Worm (Caenorhabditis elegans) whole organism, late embryonic: ENCODE results near the gene srg-30.

ENCODE experiments used
- C08G9.2 ChIP-seq: sonication (generic microtip); optimal IDR thresholded peaks from 2 replicates; lab custom pipeline; 2016; ENCODE audit warnings: mild to moderate bottlenecking, missing genetic modification characterization, moderate library complexity, missing compliant biosample characterization
- C38D4.7 ChIP-seq: fragments of 200-800 bp; sonication (Bioruptor generic); optimal IDR thresholded peaks from 2 replicates; lab custom pipeline; 2018; ENCODE audit warnings: mild to moderate bottlenecking, missing genetic modification characterization, moderate library complexity, missing compliant biosample characterization
- F13H6.1 ChIP-seq: sonication (generic microtip); optimal IDR thresholded peaks from 2 replicates; lab custom pipeline; 2016; ENCODE audit warnings: missing genetic modification characterization, missing compliant biosample characterization
- K02D7.2 ChIP-seq: sonication (generic microtip); optimal IDR thresholded peaks from 2 replicates; lab custom pipeline; 2017; ENCODE audit warnings: mild to moderate bottlenecking, missing genetic modification characterization, missing compliant biosample characterization
- Y22D7AL.16 ChIP-seq: sonication (generic microtip); optimal IDR thresholded peaks from 2 replicates; lab custom pipeline; 2016; ENCODE audit warnings: missing genetic modification characterization, missing compliant biosample characterization
- ahr-1 ChIP-seq: sonication (generic microtip); optimal IDR thresholded peaks from 2 replicates; lab custom pipeline; 2016; ENCODE audit warnings: missing genetic modification characterization, missing compliant biosample characterization
- ceh-14 ChIP-seq: sonication (generic microtip); optimal IDR thresholded peaks from 2 replicates; lab custom pipeline; 2016; ENCODE audit warnings: missing genotype, missing genetic modification characterization, missing compliant biosample characterization
- ceh-18 ChIP-seq: sonication (generic microtip); optimal IDR thresholded peaks from 2 replicates; lab custom pipeline; 2016; ENCODE audit warnings: missing genetic modification characterization, missing compliant biosample characterization
- ceh-19 ChIP-seq: fragments of 200-800 bp; sonication (Bioruptor generic); optimal IDR thresholded peaks from 2 replicates; lab custom pipeline; 2018; ENCODE audit warnings: mild to moderate bottlenecking, missing genetic modification characterization, missing compliant biosample characterization
- ceh-2 ChIP-seq: sonication (generic microtip); optimal IDR thresholded peaks from 2 replicates; lab custom pipeline; 2016; ENCODE audit warnings: missing genotype, missing genetic modification characterization, missing compliant biosample characterization
- ceh-24 ChIP-seq: sonication (generic microtip); optimal IDR thresholded peaks from 2 replicates; lab custom pipeline; 2016; ENCODE audit warnings: mild to moderate bottlenecking, missing genetic modification characterization, missing compliant biosample characterization
- ceh-30 ChIP-seq: fragments of 150-350 bp; optimal IDR thresholded peaks from 2 replicates; lab custom pipeline; 2014; ENCODE audit warnings: missing biosample characterization, missing genetic modification characterization
- ceh-31 ChIP-seq: sonication (generic microtip); optimal IDR thresholded peaks from 2 replicates; lab custom pipeline; 2016; ENCODE audit warnings: missing genetic modification characterization, missing compliant biosample characterization
- ceh-34 ChIP-seq: sonication (generic microtip); optimal IDR thresholded peaks from 2 replicates; lab custom pipeline; 2016; ENCODE audit warnings: mild to moderate bottlenecking, missing genetic modification characterization, missing compliant biosample characterization
- ceh-45 ChIP-seq: fragments of 200-800 bp; sonication (Bioruptor generic); IDR thresholded peaks from 2 replicates; pipeline ENCODE4 v1.3.6; 2022; ENCODE audit warnings: missing genetic modification reagents, missing genetic modification characterization, missing compliant biosample characterization
- ceh-48 ChIP-seq: sonication (generic microtip); optimal IDR thresholded peaks from 2 replicates; lab custom pipeline; 2016; ENCODE audit warnings: missing genetic modification characterization, inconsistent platforms, missing compliant biosample characterization
- ceh-6 ChIP-seq: fragments of 200-800 bp; sonication (Bioruptor generic); optimal IDR thresholded peaks from 2 replicates; lab custom pipeline; 2018; ENCODE audit warnings: mild to moderate bottlenecking, missing genetic modification characterization, missing compliant biosample characterization
- che-1 ChIP-seq: sonication (generic microtip); optimal IDR thresholded peaks from 2 replicates; lab custom pipeline; 2016; ENCODE audit warnings: mild to moderate bottlenecking, missing genetic modification characterization, missing compliant biosample characterization
- dmd-4 ChIP-seq: sonication (generic microtip); optimal IDR thresholded peaks from 2 replicates; lab custom pipeline; 2016; ENCODE audit warnings: borderline replicate concordance, missing genetic modification characterization, missing compliant biosample characterization
- elt-2 ChIP-seq: sonication (generic microtip); optimal IDR thresholded peaks from 2 replicates; lab custom pipeline; 2016; ENCODE audit warnings: missing genetic modification reagents, missing genetic modification characterization, missing compliant biosample characterization
- elt-4 ChIP-seq: sonication (generic microtip); optimal IDR thresholded peaks from 2 replicates; lab custom pipeline; 2016; ENCODE audit warnings: missing genetic modification characterization, missing compliant biosample characterization
- ets-4 ChIP-seq: sonication (generic microtip); optimal IDR thresholded peaks from 2 replicates; lab custom pipeline; 2016; ENCODE audit warnings: missing genetic modification characterization, missing compliant biosample characterization
- eyg-1 ChIP-seq: sonication (generic microtip); optimal IDR thresholded peaks from 2 replicates; lab custom pipeline; 2016; ENCODE audit warnings: missing genotype, missing genetic modification characterization, missing compliant biosample characterization
- hlh-13 ChIP-seq: fragments of 200-800 bp; sonication (Bioruptor generic); optimal IDR thresholded peaks from 2 replicates; lab custom pipeline; 2018; ENCODE audit warnings: mild to moderate bottlenecking, missing genetic modification characterization, missing compliant biosample characterization
- hlh-30 ChIP-seq: sonication (generic microtip); optimal IDR thresholded peaks from 2 replicates; lab custom pipeline; 2017; ENCODE audit warnings: antibody characterized with exemption, missing genetic modification characterization, missing compliant biosample characterization; ENCODE audit not compliant: insufficient read depth
- hlh-6 ChIP-seq: sonication (generic microtip); optimal IDR thresholded peaks from 2 replicates; lab custom pipeline; 2016; ENCODE audit warnings: missing genotype, missing genetic modification characterization, missing compliant biosample characterization
- hlh-8 ChIP-seq: sonication (generic microtip); optimal IDR thresholded peaks from 2 replicates; lab custom pipeline; 2016; ENCODE audit warnings: missing genotype, missing genetic modification characterization, missing compliant biosample characterization
- lim-6 ChIP-seq: sonication (generic microtip); optimal IDR thresholded peaks from 2 replicates; lab custom pipeline; 2016; ENCODE audit warnings: missing genetic modification characterization, missing compliant biosample characterization
- madf-2 ChIP-seq: sonication (generic microtip); optimal IDR thresholded peaks from 2 replicates; lab custom pipeline; 2017; ENCODE audit warnings: missing genetic modification characterization, missing compliant biosample characterization
- mec-3 ChIP-seq: sonication (generic microtip); optimal IDR thresholded peaks from 2 replicates; lab custom pipeline; 2016; ENCODE audit warnings: borderline replicate concordance, missing genetic modification characterization, missing compliant biosample characterization
- nfya-1 ChIP-seq: sonication (generic microtip); optimal IDR thresholded peaks from 2 replicates; lab custom pipeline; 2017; ENCODE audit warnings: missing genetic modification characterization, mild to moderate bottlenecking, missing compliant biosample characterization, antibody characterized with exemption, moderate library complexity
- odd-2 ChIP-seq: sonication (generic microtip); optimal IDR thresholded peaks from 2 replicates; lab custom pipeline; 2017; ENCODE audit warnings: antibody characterized with exemption, mild to moderate bottlenecking, missing genetic modification characterization, missing compliant biosample characterization
- pag-3 ChIP-seq: sonication (generic microtip); optimal IDR thresholded peaks from 2 replicates; lab custom pipeline; 2016; ENCODE audit warnings: missing compliant biosample characterization, missing genetic modification characterization, borderline replicate concordance
- pat-9 ChIP-seq: fragments of 200-800 bp; sonication (Bioruptor generic); optimal IDR thresholded peaks from 2 replicates; lab custom pipeline; 2018; ENCODE audit warnings: mild to moderate bottlenecking, missing genetic modification characterization, moderate library complexity, missing compliant biosample characterization
- pax-1 ChIP-seq: fragments of 150-350 bp; optimal IDR thresholded peaks from 2 replicates; lab custom pipeline; 2014; ENCODE audit warnings: missing biosample characterization, missing genetic modification characterization
- pha-2 ChIP-seq: sonication (generic microtip); optimal IDR thresholded peaks from 2 replicates; lab custom pipeline; 2017; ENCODE audit warnings: mild to moderate bottlenecking, missing genetic modification characterization, missing compliant biosample characterization
- pha-4 ChIP-seq: fragments of 150-350 bp; optimal IDR thresholded peaks from 2 replicates; lab custom pipeline; 2018; ENCODE audit warnings: missing biosample characterization, missing genetic modification reagents, missing genetic modification characterization
- pros-1 ChIP-seq: fragments of 150-350 bp; optimal IDR thresholded peaks from 2 replicates; lab custom pipeline; 2014; ENCODE audit warnings: missing biosample characterization, missing genetic modification reagents, missing genetic modification characterization
- ref-2 ChIP-seq: sonication (generic microtip); optimal IDR thresholded peaks from 2 replicates; lab custom pipeline; 2016; ENCODE audit warnings: missing genetic modification characterization, missing compliant biosample characterization
- rnt-1 ChIP-seq: sonication (generic microtip); optimal IDR thresholded peaks from 2 replicates; lab custom pipeline; 2016; ENCODE audit warnings: missing genetic modification characterization, missing compliant biosample characterization
- sdc-2 ChIP-seq: sonication (generic microtip); optimal IDR thresholded peaks from 2 replicates; lab custom pipeline; 2016; ENCODE audit warnings: missing genotype, missing genetic modification characterization, missing compliant biosample characterization
- sox-2 ChIP-seq: fragments of 200-800 bp; sonication (Bioruptor generic); IDR thresholded peaks from 2 replicates; pipeline ENCODE4 v1.3.6; 2022; ENCODE audit warnings: missing genetic modification reagents, missing genetic modification characterization, missing compliant biosample characterization
- sox-4 ChIP-seq: sonication (generic microtip); optimal IDR thresholded peaks from 2 replicates; lab custom pipeline; 2017; ENCODE audit warnings: mild to moderate bottlenecking, missing genetic modification characterization, inconsistent platforms, missing compliant biosample characterization
- syd-9 ChIP-seq: sonication (generic microtip); optimal IDR thresholded peaks from 2 replicates; lab custom pipeline; 2016; ENCODE audit warnings: mild to moderate bottlenecking, missing genetic modification characterization, moderate library complexity, missing compliant biosample characterization
- unc-3 ChIP-seq, 2 experiments: fragments of 200-800 bp in 1 of 2; sonication (Bioruptor generic) in 1 of 2; sonication (generic microtip) in 1 of 2; conservative IDR thresholded peaks in 1 of 2; optimal IDR thresholded peaks in 1 of 2; 2 replicates each; pipeline versions ENCODE4 v1.3.6 to Lab custom; 2016 to 2022; ENCODE audit warnings: missing compliant biosample characterization in 2 of 2, missing genetic modification characterization in 2 of 2, missing genetic modification reagents in 1 of 2
- unc-42 ChIP-seq: sonication (generic microtip); optimal IDR thresholded peaks from 2 replicates; lab custom pipeline; 2016; ENCODE audit warnings: missing genotype, missing genetic modification characterization, missing compliant biosample characterization
- unc-55 ChIP-seq: sonication (generic microtip); optimal IDR thresholded peaks from 2 replicates; lab custom pipeline; 2017; ENCODE audit warnings: missing biosample characterization, missing genetic modification reagents, missing genetic modification characterization
- zip-5 ChIP-seq: sonication (generic microtip); optimal IDR thresholded peaks from 2 replicates; lab custom pipeline; 2016; ENCODE audit warnings: missing genetic modification characterization, missing compliant biosample characterization
- ztf-16 ChIP-seq: sonication (generic microtip); optimal IDR thresholded peaks from 2 replicates; lab custom pipeline; 2017; ENCODE audit warnings: missing genetic modification characterization, missing compliant biosample characterization

srg-30 gene

DNA sequence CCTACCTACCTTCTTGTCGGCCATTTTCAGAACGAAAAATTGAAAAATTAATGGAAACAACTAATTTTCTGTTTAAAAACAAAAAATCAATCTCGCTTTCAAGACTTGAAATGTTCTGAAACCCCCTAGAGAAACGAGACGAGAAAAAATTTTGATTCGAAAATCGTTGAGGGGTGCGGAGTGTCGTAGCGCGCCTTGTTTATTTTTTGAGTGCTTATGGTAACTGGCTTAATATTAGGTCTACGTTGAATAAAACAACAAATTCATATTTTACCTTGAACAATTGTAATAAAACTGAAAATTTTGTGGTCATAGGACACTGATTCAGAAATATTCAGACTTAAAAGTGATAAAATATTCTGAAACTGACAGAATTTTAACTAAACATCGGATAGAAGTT, 7.7 kb downstream of the srg-30 start, which contains the start of gene sna-1:
sna-1 (minus strand) TSS at position 218 of the 400 bp plus-strand sequence.
- TF ChIP-seq nfya-1 (tag; lab: Kevin White, UChicago): peak; percentile 15
- TF ChIP-seq ref-2: no peak

DNA sequence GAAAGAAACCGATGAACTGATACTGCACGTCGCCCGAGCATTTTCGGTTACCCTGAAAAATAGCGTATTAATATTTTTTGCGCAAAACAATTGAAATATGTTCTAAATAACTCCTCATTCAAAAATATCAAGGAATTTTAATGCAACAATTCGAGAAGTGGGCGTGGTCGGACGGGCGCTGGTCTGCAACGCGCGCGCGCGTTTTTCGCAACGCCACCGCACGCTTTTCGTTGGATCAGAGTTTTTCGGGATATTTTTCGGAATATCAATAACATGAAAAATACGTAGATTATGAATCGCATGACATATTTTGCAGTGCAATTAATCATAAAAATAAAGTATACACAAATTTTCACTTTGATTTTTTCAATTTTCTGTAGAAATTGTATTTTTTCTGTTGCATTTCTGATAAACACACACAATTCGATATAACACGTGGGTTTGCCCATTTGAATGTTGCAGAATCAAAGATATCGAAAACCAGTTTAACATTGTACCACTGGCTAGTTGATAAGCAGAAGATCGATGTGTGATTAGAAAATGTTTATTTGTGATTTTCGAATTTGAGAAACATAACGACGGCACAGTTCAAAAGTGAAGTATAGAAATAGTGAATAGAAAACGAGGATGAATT, 9.0 kb downstream of the srg-30 start, which contains the start of gene dlst-1:
dlst-1 (minus strand) TSS at position 52 of the 634 bp plus-strand sequence.
- TF ChIP-seq C08G9.2 (tag; lab: Kevin White, UChicago) (peak; percentile 36), hlh-13 (GFP tag; lab: Kevin White, UChicago) (no peak), ceh-48 (tag; lab: Kevin White, UChicago) (no peak), ceh-6 (GFP tag; lab: Kevin White, UChicago) (peak; percentile 12), pha-2 (tag; lab: Kevin White, UChicago) (peak; percentile 20), pros-1 (tag; lab: Kevin White, UChicago) (no peak), C38D4.7 (peak; percentile 23), hlh-6 (tag; lab: Kevin White, UChicago) (peak; percentile 14), unc-55 (GFP tag; lab: Kevin White, UChicago) (no peak), syd-9 (tag; lab: Kevin White, UChicago) (peak; percentile 17), ztf-16 (tag; lab: Kevin White, UChicago) (peak; percentile 56), hlh-30 (tag; lab: Kevin White, UChicago) (no peak), eyg-1 (no peak), sox-2 (no peak), ref-2 (no peak), ceh-31 (tag; lab: Kevin White, UChicago) (peak; percentile 49), unc-42 (tag; lab: Kevin White, UChicago) (no peak), F13H6.1 (tag; lab: Kevin White, UChicago) (peak; percentile 51), ceh-24 (tag; lab: Kevin White, UChicago) (no peak), ceh-18 (tag; lab: Kevin White, UChicago) (peak; percentile 4), pag-3 (no peak), pat-9 (tag; lab: Kevin White, UChicago) (peak; percentile 73), ceh-14 (tag; lab: Kevin White, UChicago) (peak; percentile 48), pha-4 (tag; lab: Kevin White, UChicago) (no peak), ceh-45 (GFP tag; lab: Robert Waterston, UW) (no peak), ets-4 (tag; lab: Kevin White, UChicago) (no peak), Y22D7AL.16 (peak; percentile 5), che-1 (peak; percentile 2), zip-5 (tag; lab: Kevin White, UChicago) (peak; percentile 42), ahr-1 (no peak), rnt-1 (peak; percentile 35), madf-2 (peak; percentile 62), unc-3 (GFP tag; conservative IDR thresholded peaks at IDR 0.05; lab: Robert Waterston, UW) (no peak), unc-3 (tag; optimal IDR thresholded peaks at IDR 0.05; lab: Kevin White, UChicago) (peak; percentile 40), lim-6 (tag; lab: Kevin White, UChicago) (no peak), mec-3 (tag; lab: Kevin White, UChicago) (no peak), ceh-2 (tag; lab: Kevin White, UChicago) (no peak), dmd-4 (tag; lab: Kevin White, UChicago) (no peak), K02D7.2 (tag; lab: Kevin White, UChicago) (peak; percentile 46), pax-1 (tag; lab: Kevin White, UChicago) (no peak), ceh-19 (GFP tag; lab: Kevin White, UChicago) (peak; percentile 42), odd-2 (tag; lab: Kevin White, UChicago) (no peak), sdc-2 (tag; lab: Kevin White, UChicago) (peak; percentile 23), elt-2 (peak; percentile 72), hlh-8 (tag; lab: Kevin White, UChicago) (peak; percentile 6), ceh-30 (no peak), ceh-34 (tag; lab: Kevin White, UChicago) (peak; percentile 33), sox-4 (tag; lab: Kevin White, UChicago) (peak; percentile 45), elt-4 (tag; lab: Kevin White, UChicago) (no peak)
